Worm (Caenorhabditis elegans): ENCODE data around the gene cutl-15.

cutl-15 gene

ce11 chrII:8920955-8921354 is 26.5 kb downstream of the cutl-15 start:
- TF ChIP-seq unc-42 (tag; optimal IDR thresholded peaks at IDR 0.05) (peak; percentile 57), ttx-3 (tag; optimal IDR thresholded peaks at IDR 0.05) (no peak)

- TF ChIP-seq hlh-13 (GFP tag; optimal IDR thresholded peaks at IDR 0.05) (no peak), ceh-18 (tag; optimal IDR thresholded peaks at IDR 0.05) (no peak), pqm-1 (tag; optimal IDR thresholded peaks at IDR 0.05) (no peak), unc-42 (tag; optimal IDR thresholded peaks at IDR 0.05) (no peak), npax-4 (tag; optimal IDR thresholded peaks at IDR 0.05) (no peak), ceh-19 (GFP tag; optimal IDR thresholded peaks at IDR 0.05) (no peak), che-1 (tag; optimal IDR thresholded peaks at IDR 0.05) (no peak), C08G9.2 (tag; optimal IDR thresholded peaks at IDR 0.05) (no peak), ceh-2 (tag; optimal IDR thresholded peaks at IDR 0.05) (no peak), ceh-22 (tag; optimal IDR thresholded peaks at IDR 0.05) (no peak), ceh-14 (tag; optimal IDR thresholded peaks at IDR 0.05) (no peak), sox-4 (tag; optimal IDR thresholded peaks at IDR 0.05) (no peak), madf-2 (tag; optimal IDR thresholded peaks at IDR 0.05) (no peak), hlh-30 (tag; optimal IDR thresholded peaks at IDR 0.05; ENCODE audit: insufficient read depth) (no peak), syd-9 (tag; optimal IDR thresholded peaks at IDR 0.05) (no peak), unc-3 (GFP tag; conservative IDR thresholded peaks at IDR 0.05) (no peak), unc-3 (tag; optimal IDR thresholded peaks at IDR 0.05) (no peak), sox-2 (GFP tag; IDR thresholded peaks at IDR 0.05) (no peak), nhr-11 (tag; optimal IDR thresholded peaks at IDR 0.05) (no peak), ama-1 (optimal IDR thresholded peaks at IDR 0.05) (no peak), odd-2 (tag; optimal IDR thresholded peaks at IDR 0.05) (no peak)
These were observed 27.2 kb downstream of the cutl-15 start for ce11 chrII:8920315-8920714.

ce11 chrII:8917339-8917738 is 30.1 kb downstream of the cutl-15 start:
- no peak for TF ChIP-seq che-1 (tag; optimal IDR thresholded peaks at IDR 0.05)
- no peak for TF ChIP-seq lim-6 (tag; optimal IDR thresholded peaks at IDR 0.05)
- TF ChIP-seq ceh-14 (tag; optimal IDR thresholded peaks at IDR 0.05), result no peak
- TF ChIP-seq sox-4 (tag; optimal IDR thresholded peaks at IDR 0.05), result no peak
- no peak for TF ChIP-seq unc-55 (GFP tag; optimal IDR thresholded peaks at IDR 0.05)
- TF ChIP-seq hlh-6 (tag; optimal IDR thresholded peaks at IDR 0.05), result no peak
- TF ChIP-seq syd-9 (tag; optimal IDR thresholded peaks at IDR 0.05), result no peak
- no peak for TF ChIP-seq hlh-30 (tag; optimal IDR thresholded peaks at IDR 0.05; ENCODE audit: insufficient read depth)
- TF ChIP-seq sdc-2 (tag; optimal IDR thresholded peaks at IDR 0.05), result no peak
- TF ChIP-seq pha-4 (tag; optimal IDR thresholded peaks at IDR 0.05), result no peak
- TF ChIP-seq pha-2 (tag; optimal IDR thresholded peaks at IDR 0.05), result no peak
- no peak for TF ChIP-seq ref-2 (tag; optimal IDR thresholded peaks at IDR 0.05)
- no peak for TF ChIP-seq tbx-7 (tag; optimal IDR thresholded peaks at IDR 0.05)

- TF ChIP-seq K02D7.2 (tag; optimal IDR thresholded peaks at IDR 0.05) (no peak), C08G9.2 (tag; optimal IDR thresholded peaks at IDR 0.05) (no peak), ttx-3 (tag; optimal IDR thresholded peaks at IDR 0.05) (no peak), ceh-9 (tag; optimal IDR thresholded peaks at IDR 0.05) (no peak), fkh-10 (GFP tag; optimal IDR thresholded peaks at IDR 0.05) (no peak), odd-2 (tag; optimal IDR thresholded peaks at IDR 0.05) (no peak), hlh-6 (tag; optimal IDR thresholded peaks at IDR 0.05) (no peak), mec-3 (tag; optimal IDR thresholded peaks at IDR 0.05; ENCODE audit: borderline replicate concordance) (no peak), tbx-7 (tag; optimal IDR thresholded peaks at IDR 0.05) (no peak), ceh-48 (tag; optimal IDR thresholded peaks at IDR 0.05) (no peak), fax-1 (tag; optimal IDR thresholded peaks at IDR 0.05) (no peak), pat-9 (tag; optimal IDR thresholded peaks at IDR 0.05) (no peak), elt-2 (tag; optimal IDR thresholded peaks at IDR 0.05) (no peak), Y22D7AL.16 (tag; optimal IDR thresholded peaks at IDR 0.05) (no peak), unc-42 (tag; optimal IDR thresholded peaks at IDR 0.05) (no peak), hlh-30 (tag; optimal IDR thresholded peaks at IDR 0.05; ENCODE audit: insufficient read depth) (no peak), ceh-22 (tag; optimal IDR thresholded peaks at IDR 0.05) (no peak), elt-4 (tag; optimal IDR thresholded peaks at IDR 0.05) (no peak)
These were observed 30.8 kb downstream of the cutl-15 start for ce11 chrII:8916656-8917055.

All from whole organism, late embryonic.